Fruit fly (Drosophila melanogaster): ENCODE measurements around the gene CG16904.
A peak's percentile ranks its signal among the peaks of the same experiment; 100 is the strongest.

Gene CG16904

dm6 chr3R:9784341-9785062 is 32.3 kb downstream of the CG16904 start, which contains the start of the genes MtnA and CG8500:
Gene MtnA (minus strand): TSS chr3R:9784370.
Gene CG8500 (plus strand): TSS chr3R:9784653.
- TF ChIP-seq noc (tag; optimal IDR thresholded peaks at IDR 0.05), result no peak

dm6 chr3R:9783240-9783917 is 33.4 kb downstream of the CG16904 start:
- no peak for TF ChIP-seq noc (tag; optimal IDR thresholded peaks at IDR 0.05)

- TF ChIP-seq noc (tag; optimal IDR thresholded peaks at IDR 0.05), result no peak
These were observed 37.0 kb downstream of the CG16904 start, which contains the start of gene CG12947 for dm6 chr3R:9779764-9780163. Gene CG12947 (plus strand): TSS chr3R:9780064.

- TF ChIP-seq noc (tag; optimal IDR thresholded peaks at IDR 0.05), result peak; percentile 73
These were observed 38.8 kb downstream of the CG16904 start, which contains the start of gene RpS29 for dm6 chr3R:9777941-9778360. Gene RpS29 (plus strand): TSS chr3R:9778042.

- no peak for TF ChIP-seq noc (tag; optimal IDR thresholded peaks at IDR 0.05)
These were observed 42.0 kb downstream of the CG16904 start, which contains the start of gene topi for dm6 chr3R:9774821-9775220. Gene topi (plus strand): TSS chr3R:9775121.

dm6 chr3R:9774147-9774546 is 42.6 kb downstream of the CG16904 start, which contains the start of gene Whamy:
Gene Whamy (minus strand): TSS chr3R:9774419.
- peak; percentile 73 for TF ChIP-seq noc (tag; optimal IDR thresholded peaks at IDR 0.05)

- TF ChIP-seq noc (tag; optimal IDR thresholded peaks at IDR 0.05), result peak; percentile 97
These were observed 45.2 kb downstream of the CG16904 start, which contains the start of gene CG9471 for dm6 chr3R:9771519-9771972. Gene CG9471 (minus strand): TSS chr3R:9771542.

- no peak for TF ChIP-seq noc (tag; optimal IDR thresholded peaks at IDR 0.05)
These were observed 46.7 kb downstream of the CG16904 start for dm6 chr3R:9770127-9770526.

- no peak for TF ChIP-seq noc (tag; optimal IDR thresholded peaks at IDR 0.05)
These were observed 47.9 kb downstream of the CG16904 start, which contains the start of gene MED6 for dm6 chr3R:9768884-9769283. Gene MED6 (minus strand): TSS chr3R:9768984.

- peak; percentile 49 for TF ChIP-seq noc (tag; optimal IDR thresholded peaks at IDR 0.05)
These were observed 48.9 kb downstream of the CG16904 start, which contains the start of gene Naa80 for dm6 chr3R:9767620-9768592. Gene Naa80 (plus strand): TSS chr3R:9767834.
